Fruit fly (Drosophila melanogaster): ENCODE data around the gene GluRIIB.

Gene GluRIIB

DNA sequence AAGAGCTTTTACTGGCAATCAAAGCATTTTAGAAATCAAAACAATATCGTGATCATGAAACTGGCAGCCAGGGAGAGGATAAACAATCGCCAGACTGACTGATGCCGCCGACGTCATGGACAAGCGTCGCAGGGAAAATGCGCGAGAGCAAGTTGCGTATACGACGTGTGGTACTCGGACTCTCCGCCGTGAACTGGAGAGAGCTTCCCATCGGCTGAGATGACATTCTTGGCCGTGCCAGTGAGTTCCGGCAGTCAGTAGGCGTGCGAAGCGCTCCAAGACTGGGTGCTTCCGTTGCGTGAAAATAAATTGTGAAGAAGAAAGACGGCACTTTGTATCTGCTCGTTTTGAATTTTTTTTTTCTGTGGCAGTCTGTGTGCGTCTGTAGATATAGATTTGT, 4.3 kb upstream of the GluRIIB start, which contains the start of gene GluRIIA (continued):
- TF ChIP-seq HLH4C (GFP tag; IDR thresholded peaks at IDR 0.05; ENCODE audit: partially characterized antibody) (no peak), ssp (GFP tag; IDR thresholded peaks at IDR 0.05) (no peak), ttk (GFP tag; IDR thresholded peaks at IDR 0.05) (no peak), kah (GFP tag; optimal IDR thresholded peaks at IDR 0.05) (no peak), CG3163 (GFP tag; optimal IDR thresholded peaks at IDR 0.05) (no peak), sr (GFP tag; IDR thresholded peaks at IDR 0.05) (peak; percentile 84), Atf6 (GFP tag; IDR thresholded peaks at IDR 0.05) (no peak), CG30403 (GFP tag; optimal IDR thresholded peaks at IDR 0.05) (no peak), HLHmδ (GFP tag; optimal IDR thresholded peaks at IDR 0.05) (no peak), Blimp-1 (GFP tag; optimal IDR thresholded peaks at IDR 0.05) (no peak), Trl (optimal IDR thresholded peaks at IDR 0.05) (peak; percentile 10 to 34), Trl (GFP tag; optimal IDR thresholded peaks at IDR 0.05) (no peak), Rx (GFP tag; IDR thresholded peaks at IDR 0.05) (no peak), Med (GFP tag) (peak; percentile 70), CG15011 (GFP tag; optimal IDR thresholded peaks at IDR 0.05) (no peak), Neu2 (GFP tag; optimal IDR thresholded peaks at IDR 0.05; ENCODE audit: borderline replicate concordance) (no peak), CG2129 (GFP tag; IDR thresholded peaks at IDR 0.05; ENCODE audit: partially characterized antibody) (no peak)

- TF ChIP-seq lola (GFP tag; optimal IDR thresholded peaks at IDR 0.05), result no peak
- TF ChIP-seq Asciz (GFP tag; optimal IDR thresholded peaks at IDR 0.05), result no peak
- TF ChIP-seq slbo (GFP tag; IDR thresholded peaks at IDR 0.05), result peak; percentile 45
- no peak for TF ChIP-seq pros (GFP tag; optimal IDR thresholded peaks at IDR 0.05)
- TF ChIP-seq CG11504 (tag; optimal IDR thresholded peaks at IDR 0.05), result peak; percentile 37
- no peak for TF ChIP-seq MESR4 (GFP tag; optimal IDR thresholded peaks at IDR 0.05)
- TF ChIP-seq Atf6 (GFP tag; IDR thresholded peaks at IDR 0.05), result no peak; the same call in 1 of the 2 replicates
- TF ChIP-seq CG12071 (GFP tag; optimal IDR thresholded peaks at IDR 0.05), result no peak
- TF ChIP-seq prd (optimal IDR thresholded peaks at IDR 0.05), result no peak
- peak; percentile 40; the same call in 1 of the 3 replicates for TF ChIP-seq prd (GFP tag; IDR thresholded peaks at IDR 0.05)
- peak in 1 of 2 experiments; percentile 20 for TF ChIP-seq bsh (GFP tag; optimal IDR thresholded peaks at IDR 0.05)
- TF ChIP-seq Sox102F (GFP tag; optimal IDR thresholded peaks at IDR 0.05), result peak; percentile 36
- TF ChIP-seq Scr (GFP tag; IDR thresholded peaks at IDR 0.05; ENCODE audit: partially characterized antibody), result no peak
- no peak for TF ChIP-seq sqz (GFP tag; optimal IDR thresholded peaks at IDR 0.05)
- no peak for TF ChIP-seq HLH54F (GFP tag; optimal IDR thresholded peaks at IDR 0.05)
- TF ChIP-seq Ptx1 (GFP tag; IDR thresholded peaks at IDR 0.05), result peak; percentile 59; the same call in 1 of the 2 replicates
- TF ChIP-seq Bdp1 (GFP tag; optimal IDR thresholded peaks at IDR 0.05), result no peak
- TF ChIP-seq C15 (GFP tag; IDR thresholded peaks at IDR 0.05), result no peak
- TF ChIP-seq Xbp1 (GFP tag; optimal IDR thresholded peaks at IDR 0.05), result no peak
- no peak for TF ChIP-seq CG4617 (GFP tag; optimal IDR thresholded peaks at IDR 0.05; ENCODE audit: borderline replicate concordance)
- no peak for TF ChIP-seq CG43689 (GFP tag; IDR thresholded peaks at IDR 0.05)
- peak; percentile 64 for TF ChIP-seq Xrp1 (GFP tag; IDR thresholded peaks at IDR 0.05)
- TF ChIP-seq CG2678 (tag; optimal IDR thresholded peaks at IDR 0.05), result peak; percentile 20
- no peak for TF ChIP-seq az2 (GFP tag; optimal IDR thresholded peaks at IDR 0.05)
- no peak for TF ChIP-seq Max (GFP tag; optimal IDR thresholded peaks at IDR 0.05)
- no peak for TF ChIP-seq HLHmδ (GFP tag; optimal IDR thresholded peaks at IDR 0.05)
- peak; percentile 12 for TF ChIP-seq Ets65A (GFP tag)
- no peak for TF ChIP-seq grau (tag; optimal IDR thresholded peaks at IDR 0.05)
- TF ChIP-seq Oli (tag; optimal IDR thresholded peaks at IDR 0.05), result peak; percentile 7
- peak; percentile 44; the same call in 1 of the 2 replicates for TF ChIP-seq ttk (GFP tag; IDR thresholded peaks at IDR 0.05)
- no peak for TF ChIP-seq CG4328 (GFP tag; optimal IDR thresholded peaks at IDR 0.05)
- no peak for TF ChIP-seq maf-S (GFP tag; optimal IDR thresholded peaks at IDR 0.05)
- peak; percentile 34 for TF ChIP-seq dmrt99B (tag; optimal IDR thresholded peaks at IDR 0.05)
- TF ChIP-seq Hr51 (GFP tag; optimal IDR thresholded peaks at IDR 0.05), result peak in 1 of 2 experiments; percentile 12
- TF ChIP-seq sob (GFP tag; IDR thresholded peaks at IDR 0.05), result no peak
- TF ChIP-seq CG4707 (GFP tag; optimal IDR thresholded peaks at IDR 0.05), result peak; percentile 30
Observed at dm6 chr2L:5567103-5567502, 8.0 kb downstream of the GluRIIB start.

Measured in whole organism, embryonic.